Worm (Caenorhabditis elegans): ENCODE data around the gene T07A9.12.
A peak's percentile ranks its signal among the peaks of the same experiment; 100 is the strongest.

T07A9.12 gene

ce11 chrIV:454816-455215, 44.1 kb downstream of the T07A9.12 start, which contains the start of the genes Y66H1A.8 and M04G7.5:
Gene Y66H1A.8 (minus strand): TSS chrIV:454916.
Gene M04G7.5 (plus strand): TSS chrIV:455073.
- no peak for TF ChIP-seq ceh-6 (GFP tag; optimal IDR thresholded peaks at IDR 0.05)
- TF ChIP-seq rnt-1 (tag; optimal IDR thresholded peaks at IDR 0.05) = no peak
- no peak for TF ChIP-seq elt-4 (tag; optimal IDR thresholded peaks at IDR 0.05)
- no peak for TF ChIP-seq madf-2 (tag; optimal IDR thresholded peaks at IDR 0.05)

- no peak for TF ChIP-seq elt-4 (tag; optimal IDR thresholded peaks at IDR 0.05)
- no peak for TF ChIP-seq pag-3 (tag; optimal IDR thresholded peaks at IDR 0.05; ENCODE audit: borderline replicate concordance)
- no peak for TF ChIP-seq K02D7.2 (tag; optimal IDR thresholded peaks at IDR 0.05)
- no peak for TF ChIP-seq Y22D7AL.16 (tag; optimal IDR thresholded peaks at IDR 0.05)
- no peak for TF ChIP-seq tbx-2 (tag; optimal IDR thresholded peaks at IDR 0.05)
- no peak for TF ChIP-seq hlh-13 (GFP tag; optimal IDR thresholded peaks at IDR 0.05)
- no peak for TF ChIP-seq ama-1 (optimal IDR thresholded peaks at IDR 0.05)
- no peak for TF ChIP-seq ztf-16 (tag; optimal IDR thresholded peaks at IDR 0.05)
- no peak for TF ChIP-seq ttx-3 (tag; optimal IDR thresholded peaks at IDR 0.05)
- TF ChIP-seq nfya-1 (tag; optimal IDR thresholded peaks at IDR 0.05) = no peak
- no peak for TF ChIP-seq ceh-18 (tag; optimal IDR thresholded peaks at IDR 0.05)
- no peak for TF ChIP-seq fax-1 (tag; optimal IDR thresholded peaks at IDR 0.05)
- no peak for TF ChIP-seq tbx-7 (tag; optimal IDR thresholded peaks at IDR 0.05)
- TF ChIP-seq T23F11.4 (GFP tag; optimal IDR thresholded peaks at IDR 0.05) = no peak
- no peak for TF ChIP-seq che-1 (tag; optimal IDR thresholded peaks at IDR 0.05)
- TF ChIP-seq hlh-8 (tag; optimal IDR thresholded peaks at IDR 0.05) = no peak
- no peak for TF ChIP-seq odd-2 (tag; optimal IDR thresholded peaks at IDR 0.05)
- no peak for TF ChIP-seq ceh-22 (tag; optimal IDR thresholded peaks at IDR 0.05)
- TF ChIP-seq ahr-1 (tag; optimal IDR thresholded peaks at IDR 0.05) = no peak
- TF ChIP-seq ceh-30 (tag; optimal IDR thresholded peaks at IDR 0.05) = no peak
These were observed 44.8 kb downstream of the T07A9.12 start, which contains the start of gene M04G7.1 for ce11 chrIV:455484-455883. Gene M04G7.1 (plus strand): TSS chrIV:455784.

- TF ChIP-seq odd-2 (tag; optimal IDR thresholded peaks at IDR 0.05) (no peak), hlh-15 (tag; optimal IDR thresholded peaks at IDR 0.05) (no peak)
These were observed 50.0 kb downstream of the T07A9.12 start, which contains the start of gene M04G7.2 for ce11 chrIV:460614-461079. Gene M04G7.2 (minus strand): TSS chrIV:461029.

- TF ChIP-seq elt-4 (tag; optimal IDR thresholded peaks at IDR 0.05) (peak; percentile 44), unc-55 (GFP tag; optimal IDR thresholded peaks at IDR 0.05) (no peak)
These were observed 51.4 kb downstream of the T07A9.12 start for ce11 chrIV:462050-462449.
